Worm (Caenorhabditis elegans): ENCODE measurements around the gene lron-1.

- TF ChIP-seq lin-39 (tag; optimal IDR thresholded peaks at IDR 0.05) (peak; percentile 80), nhr-237 (tag; optimal IDR thresholded peaks at IDR 0.05) (no peak), fkh-10 (GFP tag; optimal IDR thresholded peaks at IDR 0.05) (peak; percentile 20), nhr-28 (tag; optimal IDR thresholded peaks at IDR 0.05) (no peak), jun-1 (tag; optimal IDR thresholded peaks at IDR 0.05) (no peak), elt-3 (tag; optimal IDR thresholded peaks at IDR 0.05) (no peak), nhr-11 (tag; optimal IDR thresholded peaks at IDR 0.05) (no peak), ztf-4 (tag; optimal IDR thresholded peaks at IDR 0.05) (no peak)
These were observed 15.1 kb upstream of the lron-1 start for ce11 chrX:14557352-14557935.

All from whole organism, L3 larva.